Fruit fly (Drosophila melanogaster) S2 (cell line): ENCODE data around the gene CG4461.

Source experiments
- CG8478 ChIP-seq: fragments of >200 bp; optimal IDR thresholded peaks from 2 replicates; lab custom pipeline; 2018
- CTCF ChIP-seq, 2 experiments: fragments of >200 bp; optimal IDR thresholded peaks; 2 replicates each; lab custom pipeline; 2018

Gene CG4461

dm6 chr3L:9357830-9358712, 17.2 kb upstream of the CG4461 start:
- TF ChIP-seq CG8478 (lab: Kevin White, UChicago), result no peak
- no peak for TF ChIP-seq CTCF (optimal IDR thresholded peaks at IDR 0.05; lab: Kevin White, UChicago)

dm6 chr3L:9358713-9359040, 16.6 kb upstream of the CG4461 start, which contains the start of the genes UGP and Svip:
TSS of gene UGP (minus strand) at chr3L:9358935.
TSS of gene Svip (plus strand) at chr3L:9358999.
- TF ChIP-seq CTCF (optimal IDR thresholded peaks at IDR 0.05; lab: Kevin White, UChicago), result no peak
- no peak for TF ChIP-seq CG8478 (lab: Kevin White, UChicago)

- TF ChIP-seq CG8478 (lab: Kevin White, UChicago), result no peak
- TF ChIP-seq CTCF (optimal IDR thresholded peaks at IDR 0.05; lab: Kevin White, UChicago), result no peak
Observed at dm6 chr3L:9360217-9360692, 15.0 kb upstream of the CG4461 start, which contains the start of gene Pdxk. TSS of gene Pdxk (plus strand) at chr3L:9360316.

dm6 chr3L:9361894-9362293, 13.3 kb upstream of the CG4461 start, which contains the start of gene CG34456:
TSS of gene CG34456 (plus strand) at chr3L:9362108.
- TF ChIP-seq CTCF (optimal IDR thresholded peaks at IDR 0.05; lab: Kevin White, UChicago) (no peak), CG8478 (lab: Kevin White, UChicago) (no peak)

dm6 chr3L:9364131-9364530, 11.1 kb upstream of the CG4461 start, which contains the start of gene mRRF1:
TSS of gene mRRF1 (plus strand) at chr3L:9364350.
- TF ChIP-seq CG8478 (lab: Kevin White, UChicago) (no peak), CTCF (optimal IDR thresholded peaks at IDR 0.05; lab: Kevin White, UChicago) (no peak)

dm6 chr3L:9366850-9367430, 8.3 kb upstream of the CG4461 start, which contains the start of the genes Klp67A and CG4452:
TSS of gene Klp67A (minus strand) at chr3L:9367046.
TSS of gene CG4452 (plus strand) at chr3L:9367377.
- TF ChIP-seq CG8478 (lab: Kevin White, UChicago) (no peak), CTCF (optimal IDR thresholded peaks at IDR 0.05; lab: Kevin White, UChicago) (no peak)

- TF ChIP-seq CTCF (optimal IDR thresholded peaks at IDR 0.05; lab: Kevin White, UChicago) (no peak), CG8478 (lab: Kevin White, UChicago) (no peak)
Observed at dm6 chr3L:9367431-9367867, 7.8 kb upstream of the CG4461 start.

- no peak for TF ChIP-seq CG8478 (lab: Kevin White, UChicago)
- no peak for TF ChIP-seq CTCF (optimal IDR thresholded peaks at IDR 0.05; lab: Kevin White, UChicago)
Observed at dm6 chr3L:9368665-9369064, 6.6 kb upstream of the CG4461 start.

- TF ChIP-seq CTCF (optimal IDR thresholded peaks at IDR 0.05; lab: Kevin White, UChicago), result no peak
Observed at dm6 chr3L:9370907-9371365, 4.3 kb upstream of the CG4461 start, which contains the start of gene Fdx1. TSS of gene Fdx1 (minus strand) at chr3L:9371238.

dm6 chr3L:9372278-9372975, 2.8 kb upstream of the CG4461 start, which contains the start of the genes Hsp67Bc, CG4456 and Hsp22:
TSS of gene Hsp67Bc (minus strand) at chr3L:9372497.
TSS of gene CG4456 (plus strand) at chr3L:9372722.
TSS of gene Hsp22 (plus strand) at chr3L:9372931.
- TF ChIP-seq CG8478 (lab: Kevin White, UChicago), result no peak
- TF ChIP-seq CTCF (optimal IDR thresholded peaks at IDR 0.05; lab: Kevin White, UChicago), result no peak

dm6 chr3L:9373374-9374004, 1.7 kb upstream of the CG4461 start:
- TF ChIP-seq CG8478 (lab: Kevin White, UChicago), result no peak
- no peak for TF ChIP-seq CTCF (optimal IDR thresholded peaks at IDR 0.05; lab: Kevin White, UChicago)

- TF ChIP-seq CG8478 (lab: Kevin White, UChicago), result no peak
- no peak for TF ChIP-seq CTCF (optimal IDR thresholded peaks at IDR 0.05; lab: Kevin White, UChicago)
Observed at dm6 chr3L:9376573-9376972, 1.3 kb downstream of the CG4461 start.

- TF ChIP-seq CTCF (optimal IDR thresholded peaks at IDR 0.05; lab: Kevin White, UChicago), result no peak
- TF ChIP-seq CG8478 (lab: Kevin White, UChicago), result no peak
Observed at dm6 chr3L:9377198-9378035, 2.2 kb downstream of the CG4461 start, which contains the start of gene Hsp26. TSS of gene Hsp26 (minus strand) at chr3L:9377427.
